Fruit fly (Drosophila melanogaster): ENCODE results near the gene CG10996.

The CG10996 gene

dm6 chrX:13817418-13818171, 20.2 kb upstream of the CG10996 start:
- TF ChIP-seq noc (tag; optimal IDR thresholded peaks at IDR 0.05): no peak

- peak; percentile 79 for TF ChIP-seq noc (tag; optimal IDR thresholded peaks at IDR 0.05)
Observed at dm6 chrX:13815526-13816173, 18.2 kb upstream of the CG10996 start.

- TF ChIP-seq noc (tag; optimal IDR thresholded peaks at IDR 0.05): no peak
Observed at dm6 chrX:13814058-13814457, 16.6 kb upstream of the CG10996 start.

dm6 chrX:13811480-13811879, 14.0 kb upstream of the CG10996 start, which contains the start of gene CG11095:
CG11095 (plus strand) TSS chrX:13811684.
- no peak for TF ChIP-seq noc (tag; optimal IDR thresholded peaks at IDR 0.05)

- no peak for TF ChIP-seq noc (tag; optimal IDR thresholded peaks at IDR 0.05)
Observed at dm6 chrX:13805554-13805953, 8.1 kb upstream of the CG10996 start.

- TF ChIP-seq noc (tag; optimal IDR thresholded peaks at IDR 0.05): peak; percentile 56
Observed at dm6 chrX:13804398-13804797, 7.0 kb upstream of the CG10996 start.

dm6 chrX:13800680-13801079, 3.2 kb upstream of the CG10996 start:
- TF ChIP-seq noc (tag; optimal IDR thresholded peaks at IDR 0.05): no peak

dm6 chrX:13792463-13792862, 5.0 kb downstream of the CG10996 start:
- no peak for TF ChIP-seq noc (tag; optimal IDR thresholded peaks at IDR 0.05)

- no peak for TF ChIP-seq noc (tag; optimal IDR thresholded peaks at IDR 0.05)
Observed at dm6 chrX:13791011-13791410, 6.4 kb downstream of the CG10996 start, which contains the start of gene CG10993. CG10993 (minus strand) TSS chrX:13791111.

- no peak for TF ChIP-seq noc (tag; optimal IDR thresholded peaks at IDR 0.05)
Observed at dm6 chrX:13788973-13789682, 8.3 kb downstream of the CG10996 start.

dm6 chrX:13787282-13787850, 10.1 kb downstream of the CG10996 start:
- no peak for TF ChIP-seq noc (tag; optimal IDR thresholded peaks at IDR 0.05)

- TF ChIP-seq noc (tag; optimal IDR thresholded peaks at IDR 0.05): no peak
Observed at dm6 chrX:13786037-13786667, 11.3 kb downstream of the CG10996 start.

dm6 chrX:13783958-13784907, 13.2 kb downstream of the CG10996 start:
- peak; percentile 7 for TF ChIP-seq noc (tag; optimal IDR thresholded peaks at IDR 0.05)

dm6 chrX:13783534-13783949, 13.9 kb downstream of the CG10996 start, which contains the start of gene inaE:
inaE (plus strand) TSS chrX:13783714.
- TF ChIP-seq noc (tag; optimal IDR thresholded peaks at IDR 0.05): peak; percentile 37

All from whole organism, larva.